Fruit fly (Drosophila melanogaster) whole organism, larva: ENCODE measurements around the gene Mvl.

Experiments
- noc ChIP-seq: fragments of 200-800 bp; sonication (Bioruptor generic); optimal IDR thresholded peaks from 3 replicates; lab custom pipeline; 2019; ENCODE audit warnings: missing biosample characterization, mild to moderate bottlenecking, missing genetic modification characterization, moderate library complexity

Gene Mvl

dm6 chr3R:21084979-21085378 is 24.4 kb upstream of the Mvl start:
- TF ChIP-seq noc (tag; lab: Kevin White, UChicago), result no peak

DNA sequence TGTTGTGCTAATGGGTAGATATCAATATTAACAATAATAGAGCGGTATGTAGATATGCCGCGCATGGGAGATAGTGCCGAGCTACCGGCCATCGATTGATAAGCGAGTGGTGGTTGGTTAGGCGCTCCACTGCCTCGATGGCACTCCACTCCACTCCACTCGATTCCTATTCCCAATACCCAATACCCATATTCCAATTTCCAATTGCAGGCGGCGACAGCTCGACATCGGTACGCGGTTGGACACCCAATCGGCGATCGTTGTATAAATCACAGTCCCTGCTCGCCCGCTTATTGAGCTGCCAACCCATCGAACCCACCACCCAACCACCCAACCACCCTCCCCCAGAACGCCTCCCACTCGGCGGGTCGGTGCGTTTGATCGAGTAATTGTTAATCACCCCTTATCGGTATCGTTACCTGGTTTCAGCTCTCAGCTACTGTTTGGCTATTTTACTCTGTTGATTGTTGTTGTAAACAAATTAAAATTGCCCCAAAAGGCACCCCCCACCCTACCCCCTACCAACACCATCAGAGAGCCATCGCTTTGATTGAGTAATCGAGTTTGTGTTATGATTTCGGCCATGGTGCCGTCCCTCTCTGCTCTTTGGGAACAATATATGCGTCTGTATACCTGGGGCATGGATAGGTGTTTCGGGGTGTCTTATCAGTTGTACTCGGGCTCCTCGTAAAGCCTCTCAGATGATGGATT is 20.4 kb upstream of the Mvl start, which contains the start of gene HHEX:
TSS of gene HHEX (minus strand) at position 51 of the 711 bp plus-strand sequence.
- TF ChIP-seq noc (tag; lab: Kevin White, UChicago), result peak; percentile 87

- TF ChIP-seq noc (tag; lab: Kevin White, UChicago), result no peak
Observed at dm6 chr3R:21078958-21079357, 18.4 kb upstream of the Mvl start.

dm6 chr3R:21078211-21078610 is 17.6 kb upstream of the Mvl start:
- peak; percentile 24 for TF ChIP-seq noc (tag; lab: Kevin White, UChicago)

DNA sequence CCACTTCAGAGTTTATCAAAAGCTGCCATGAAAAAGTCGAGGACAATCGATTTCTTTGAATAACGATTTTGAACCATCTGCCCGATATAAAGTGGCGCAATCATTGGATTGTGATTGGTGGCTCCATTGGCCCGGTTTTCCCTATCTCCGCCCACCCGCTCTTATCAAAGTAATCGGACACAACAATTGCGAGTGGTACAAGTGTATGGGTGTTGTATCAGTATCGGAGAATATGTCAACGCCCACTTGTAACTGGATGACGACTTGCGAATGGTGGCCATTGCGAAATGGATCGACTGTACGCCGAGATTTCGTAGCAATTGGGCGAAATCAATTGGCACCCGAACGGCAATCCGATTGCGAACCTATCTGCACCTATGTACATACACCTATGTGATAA is 17.0 kb upstream of the Mvl start:
- TF ChIP-seq noc (tag; lab: Kevin White, UChicago), result no peak

DNA sequence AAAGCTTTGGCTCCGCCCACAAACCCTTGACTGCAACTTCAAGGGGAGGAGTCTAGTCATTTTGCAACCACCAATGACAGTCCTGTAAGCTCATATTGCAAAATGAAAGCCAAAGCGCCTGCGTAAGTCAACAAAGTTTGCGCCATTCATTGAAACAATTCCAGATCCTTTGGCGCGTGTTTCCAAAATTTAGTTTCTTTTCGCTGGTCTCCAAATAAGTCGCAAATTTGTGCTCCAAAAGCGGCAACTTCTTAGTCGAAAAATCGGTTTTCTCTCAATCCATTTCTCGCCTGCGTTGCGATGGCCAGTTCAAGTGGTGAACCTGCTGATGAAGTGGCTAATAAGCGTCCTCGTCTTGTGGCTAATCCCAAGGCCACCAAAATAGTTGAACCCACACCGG is 13.1 kb upstream of the Mvl start, which contains the start of gene dmrt93B:
TSS of gene dmrt93B (plus strand) at position 301 of the 400 bp plus-strand sequence.
- TF ChIP-seq noc (tag; lab: Kevin White, UChicago), result no peak

DNA sequence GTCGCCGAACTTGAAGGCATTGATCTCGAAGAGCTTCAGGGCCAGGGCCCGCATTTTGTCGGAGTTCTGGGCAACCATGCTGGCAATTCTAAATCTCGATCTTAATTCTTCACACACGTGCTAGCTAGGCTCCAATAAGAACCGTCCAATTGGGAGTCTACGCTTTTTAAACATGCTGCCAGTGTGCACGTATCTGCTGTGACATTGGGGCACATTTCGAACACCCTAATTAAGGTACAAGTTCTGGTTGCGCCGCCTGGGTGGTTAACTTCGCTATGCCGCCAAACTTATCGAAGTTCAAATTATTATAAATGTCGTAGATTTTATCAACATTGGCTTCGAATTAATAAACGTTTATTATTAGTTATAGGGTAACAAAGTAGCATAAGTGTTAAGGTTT is 12.5 kb upstream of the Mvl start, which contains the start of gene r-l:
TSS of gene r-l (minus strand) at position 179 of the 400 bp plus-strand sequence.
- no peak for TF ChIP-seq noc (tag; lab: Kevin White, UChicago)

dm6 chr3R:21071943-21072500 is 11.4 kb upstream of the Mvl start:
- TF ChIP-seq noc (tag; lab: Kevin White, UChicago), result peak; percentile 53

- no peak for TF ChIP-seq noc (tag; lab: Kevin White, UChicago)
Observed at dm6 chr3R:21071312-21071711, 10.7 kb upstream of the Mvl start.

- no peak for TF ChIP-seq noc (tag; lab: Kevin White, UChicago)
Observed at dm6 chr3R:21069742-21070141, 9.1 kb upstream of the Mvl start.

DNA sequence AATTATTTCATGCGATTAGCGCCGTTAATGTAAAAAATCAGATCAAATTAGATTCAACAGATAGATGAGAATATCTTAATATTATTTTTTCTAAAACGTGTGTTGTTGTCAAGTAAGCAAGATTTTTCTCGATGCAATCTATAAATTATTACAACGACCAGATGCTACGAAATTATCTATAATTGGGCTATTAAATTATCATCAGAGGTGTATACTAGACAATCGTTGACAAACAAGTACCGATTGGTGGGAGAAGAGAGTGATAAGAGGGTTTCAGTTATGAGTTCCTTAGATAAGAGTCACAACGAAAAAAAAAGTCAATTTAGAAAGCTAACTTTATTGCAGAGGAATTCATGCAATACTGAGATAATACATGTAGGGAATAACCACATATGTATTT is 6.9 kb upstream of the Mvl start:
- no peak for TF ChIP-seq noc (tag; lab: Kevin White, UChicago)

dm6 chr3R:21066469-21067284 is 6.1 kb upstream of the Mvl start:
- TF ChIP-seq noc (tag; lab: Kevin White, UChicago), result no peak

DNA sequence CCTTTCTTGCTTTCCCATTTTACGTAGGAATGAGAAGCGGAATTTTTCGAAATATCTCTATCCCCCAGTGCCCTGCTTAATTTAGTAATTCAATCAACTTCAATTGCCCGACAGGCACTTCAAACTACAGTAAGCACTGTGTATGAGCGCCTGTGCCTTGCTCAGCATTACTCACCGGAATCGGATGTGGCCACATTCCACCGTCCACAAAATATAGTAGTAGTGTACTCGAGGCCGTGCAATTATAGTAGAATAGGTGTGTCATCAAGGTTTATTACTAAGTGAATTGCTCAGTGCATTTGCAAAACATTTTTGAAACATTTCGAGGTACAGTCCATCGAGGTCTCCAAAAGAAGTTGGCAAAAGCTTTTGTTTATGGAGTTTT is 5.1 kb upstream of the Mvl start:
- no peak for TF ChIP-seq noc (tag; lab: Kevin White, UChicago)

DNA sequence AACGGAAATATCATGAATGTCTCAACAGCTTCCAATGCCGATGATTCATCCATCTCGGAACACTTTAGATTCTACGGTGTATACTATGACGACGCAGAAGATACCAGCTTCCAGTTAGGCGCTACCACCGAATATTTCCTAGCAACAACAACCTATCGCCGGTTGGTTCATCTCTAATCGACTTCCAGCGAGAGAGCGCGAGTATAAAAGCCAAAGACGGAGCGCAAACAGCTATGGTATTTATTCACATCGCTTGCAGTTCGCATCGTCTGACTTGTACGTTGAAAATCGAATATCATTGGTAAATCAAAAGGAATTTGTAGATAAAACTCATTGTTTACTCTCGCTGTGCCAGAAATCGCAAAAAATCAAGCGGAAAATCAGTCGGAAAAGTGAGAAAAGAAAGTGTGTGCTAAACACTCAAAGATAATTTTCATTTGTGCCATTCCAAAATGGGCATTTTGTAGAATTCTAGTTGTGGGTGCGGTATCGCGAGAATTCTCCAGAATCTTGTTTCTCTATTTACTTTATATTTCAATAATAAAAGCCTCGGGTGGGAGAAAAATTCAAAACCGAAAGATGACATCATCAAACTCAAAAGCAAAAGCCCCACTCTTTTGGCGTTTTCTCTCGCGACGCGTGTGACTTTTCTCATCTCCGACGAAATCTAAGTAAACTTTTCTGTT is 4.6 kb upstream of the Mvl start, which contains the start of gene AnxB9:
TSS of gene AnxB9 (plus strand) at position 232 of the 686 bp plus-strand sequence.
- TF ChIP-seq noc (tag; lab: Kevin White, UChicago), result peak; percentile 60
